Fruit fly (Drosophila melanogaster): ENCODE measurements around the gene CG10077.
A peak's percentile ranks its signal among the peaks of the same experiment; 100 is the strongest.

Gene CG10077

dm6 chr3L:6979387-6980249, 23.9 kb upstream of the CG10077 start, which contains the start of gene Galphai (continued):
- TF ChIP-seq Xrp1 (GFP tag; IDR thresholded peaks at IDR 0.05) (no peak; the same call in 1 of the 2 replicates), CG9876 (GFP tag; optimal IDR thresholded peaks at IDR 0.05) (peak; percentile 70), grn (GFP tag; optimal IDR thresholded peaks at IDR 0.05) (peak; percentile 49), CG12299 (tag; optimal IDR thresholded peaks at IDR 0.05) (peak; percentile 47), ac (GFP tag; optimal IDR thresholded peaks at IDR 0.05) (no peak), vfl (GFP tag; optimal IDR thresholded peaks at IDR 0.05) (no peak), CG42726 (GFP tag; IDR thresholded peaks at IDR 0.05; ENCODE audit: partially characterized antibody) (peak; percentile 60), CG15696 (tag; optimal IDR thresholded peaks at IDR 0.05) (no peak), crc (GFP tag; optimal IDR thresholded peaks at IDR 0.05) (no peak), CG34376 (GFP tag; optimal IDR thresholded peaks at IDR 0.05) (peak; percentile 49), Chrac-16 (GFP tag; optimal IDR thresholded peaks at IDR 0.05) (no peak), CG5180 (GFP tag; optimal IDR thresholded peaks at IDR 0.05) (peak; percentile 61), abd-A (tag; optimal IDR thresholded peaks at IDR 0.05) (no peak), CG12236 (GFP tag; optimal IDR thresholded peaks at IDR 0.05) (no peak), luna (GFP tag; optimal IDR thresholded peaks at IDR 0.05) (peak; percentile 44), CG30431 (GFP tag; optimal IDR thresholded peaks at IDR 0.05) (no peak), sc (optimal IDR thresholded peaks at IDR 0.05) (no peak), sc (GFP tag; optimal IDR thresholded peaks at IDR 0.05) (no peak), eve (GFP tag; optimal IDR thresholded peaks at IDR 0.05) (no peak), Myb (GFP tag; optimal IDR thresholded peaks at IDR 0.05) (peak; percentile 80), CG18262 (tag; optimal IDR thresholded peaks at IDR 0.05) (no peak), ewg (GFP tag; optimal IDR thresholded peaks at IDR 0.05) (peak; percentile 77), wor (GFP tag; IDR thresholded peaks at IDR 0.05) (no peak), CG43689 (GFP tag; IDR thresholded peaks at IDR 0.05) (no peak), CG34422 (GFP tag; IDR thresholded peaks at IDR 0.05) (peak; percentile 28; the same call in 1 of the 3 replicates), CG4282 (GFP tag; optimal IDR thresholded peaks at IDR 0.05) (peak; percentile 40), CG18011 (GFP tag; optimal IDR thresholded peaks at IDR 0.05) (no peak), slou (GFP tag; optimal IDR thresholded peaks at IDR 0.05) (no peak), CG7271 (tag; optimal IDR thresholded peaks at IDR 0.05) (peak; percentile 13), CG33213 (GFP tag; optimal IDR thresholded peaks at IDR 0.05) (peak; percentile 97), CG10565 (GFP tag; optimal IDR thresholded peaks at IDR 0.05) (no peak), CG15011 (GFP tag; optimal IDR thresholded peaks at IDR 0.05) (no peak), hth (optimal IDR thresholded peaks at IDR 0.05) (no peak), CG1647 (GFP tag; optimal IDR thresholded peaks at IDR 0.05) (peak; percentile 19), Dref (GFP tag; IDR thresholded peaks at IDR 0.05) (peak; percentile 53), lab (GFP tag; optimal IDR thresholded peaks at IDR 0.05) (peak; percentile 55), dan (GFP tag; IDR thresholded peaks at IDR 0.05) (no peak), kay (GFP tag; optimal IDR thresholded peaks at IDR 0.05) (peak; percentile 100), CG1529 (GFP tag; optimal IDR thresholded peaks at IDR 0.05) (no peak), HmgZ (tag; optimal IDR thresholded peaks at IDR 0.05) (peak; percentile 92), ERR (GFP tag; optimal IDR thresholded peaks at IDR 0.05) (peak; percentile 47), CG8290 (GFP tag; optimal IDR thresholded peaks at IDR 0.05) (peak; percentile 89), CG8290 (tag; optimal IDR thresholded peaks at IDR 0.05) (peak; percentile 59 to 97), CG12391 (tag; optimal IDR thresholded peaks at IDR 0.05) (peak; percentile 35), CG2199 (GFP tag; IDR thresholded peaks at IDR 0.05) (0 out of 3 replicates have a peak, but pooled peaks have one; percentile 20), Dp (GFP tag; optimal IDR thresholded peaks at IDR 0.05) (peak; percentile 99), CG10543 (GFP tag; optimal IDR thresholded peaks at IDR 0.05) (peak; percentile 13), CG14667 (GFP tag; IDR thresholded peaks at IDR 0.05) (no peak), CG1233 (GFP tag; optimal IDR thresholded peaks at IDR 0.05) (no peak), Max (GFP tag; optimal IDR thresholded peaks at IDR 0.05) (peak; percentile 41)

All from whole organism, embryonic.